Fruit fly (Drosophila melanogaster): ENCODE measurements around the gene PsGEF.

DNA sequence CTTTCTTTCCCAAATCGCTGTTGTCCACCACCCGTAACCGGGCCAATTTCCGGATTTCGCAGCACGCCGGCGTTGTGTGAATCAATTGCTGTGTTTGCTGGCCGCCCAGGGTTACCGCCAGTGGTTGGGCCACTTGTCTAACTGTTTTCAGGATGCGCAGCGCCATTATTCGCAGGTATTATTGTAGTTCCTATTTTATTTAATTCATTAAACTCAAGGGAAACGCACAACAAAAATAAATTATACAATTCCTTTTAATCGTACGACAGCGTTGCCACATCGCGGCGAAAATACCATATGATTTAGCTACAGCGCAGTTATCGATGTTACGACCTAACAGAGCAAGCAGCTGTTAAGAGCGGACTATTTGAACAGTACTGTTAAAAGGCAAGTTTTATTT is 43.1 kb downstream of the PsGEF start, which contains the start of gene mRpL14:
- no peak for TF ChIP-seq h (optimal IDR thresholded peaks at IDR 0.05)
- no peak for TF ChIP-seq psq (optimal IDR thresholded peaks at IDR 0.05)
- no peak for TF ChIP-seq insv (optimal IDR thresholded peaks at IDR 0.05)
- no peak for TF ChIP-seq ttk (optimal IDR thresholded peaks at IDR 0.05)
- TF ChIP-seq Sin3A (optimal IDR thresholded peaks at IDR 0.05) = no peak
- no peak for TF ChIP-seq Myc (optimal IDR thresholded peaks at IDR 0.05)
